Fruit fly (Drosophila melanogaster) whole organism, adult: Measurements from ENCODE around the gene Max.
A peak's percentile ranks its signal among the peaks of the same experiment; 100 is the strongest.

Experiments used
- CG11617 ChIP-seq: fragments of 200-800 bp; sonication (Bioruptor generic); optimal IDR thresholded peaks from 2 replicates; lab custom pipeline; 2017; ENCODE audit warnings: mild to moderate bottlenecking, missing biosample characterization, missing genetic modification reagents, missing genetic modification characterization
- CG12768 ChIP-seq: fragments of 200-800 bp; sonication (Bioruptor generic); optimal IDR thresholded peaks from 2 replicates; lab custom pipeline; 2017; ENCODE audit warnings: missing biosample characterization, missing genetic modification characterization, mild to moderate bottlenecking, moderate library complexity, missing genetic modification reagents
- CG14711 ChIP-seq: fragments of 200-800 bp; sonication (Bioruptor generic); optimal IDR thresholded peaks from 2 replicates; lab custom pipeline; 2018; ENCODE audit warnings: missing biosample characterization, mild to moderate bottlenecking, missing genetic modification characterization, moderate library complexity
- CG1620 ChIP-seq: fragments of 200-800 bp; sonication (Bioruptor generic); optimal IDR thresholded peaks from 2 replicates; lab custom pipeline; 2016; ENCODE audit warnings: missing biosample characterization, missing genetic modification characterization
- CG33017 ChIP-seq: fragments of 200-800 bp; sonication (Bioruptor generic); optimal IDR thresholded peaks from 2 replicates; lab custom pipeline; 2018; ENCODE audit warnings: missing biosample characterization, mild to moderate bottlenecking, missing genetic modification characterization, moderate library complexity
- CG5204 ChIP-seq: fragments of 200-800 bp; sonication (Bioruptor generic); optimal IDR thresholded peaks from 2 replicates; lab custom pipeline; 2016; ENCODE audit warnings: missing biosample characterization, missing genetic modification characterization
- CG7045 ChIP-seq: fragments of 200-800 bp; sonication (Bioruptor generic); optimal IDR thresholded peaks from 2 replicates; lab custom pipeline; 2017; ENCODE audit warnings: missing biosample characterization, mild to moderate bottlenecking, missing genetic modification characterization
- CG7101 ChIP-seq: fragments of 200-800 bp; sonication (Bioruptor generic); optimal IDR thresholded peaks from 2 replicates; lab custom pipeline; 2018; ENCODE audit warnings: missing biosample characterization, mild to moderate bottlenecking, missing genetic modification characterization, moderate library complexity
- Crg-1 ChIP-seq: fragments of 200-800 bp; sonication (Bioruptor generic); optimal IDR thresholded peaks from 2 replicates; lab custom pipeline; 2016; ENCODE audit warnings: missing biosample characterization, missing genetic modification characterization
- Mnt ChIP-seq: fragments of 200-800 bp; sonication (Bioruptor generic); optimal IDR thresholded peaks from 2 replicates; lab custom pipeline; 2016; ENCODE audit warnings: missing biosample characterization, mild to moderate bottlenecking, missing genetic modification characterization
- bab1 ChIP-seq: fragments of 200-800 bp; sonication (Bioruptor generic); optimal IDR thresholded peaks from 3 replicates; lab custom pipeline; 2019; ENCODE audit warnings: missing biosample characterization, mild to moderate bottlenecking, missing genetic modification characterization, moderate library complexity
- cic ChIP-seq: fragments of 200-800 bp; sonication (Bioruptor generic); optimal IDR thresholded peaks from 2 replicates; lab custom pipeline; 2017; ENCODE audit warnings: missing biosample characterization, mild to moderate bottlenecking, missing genetic modification characterization, moderate library complexity
- cnc ChIP-seq, 2 experiments: fragments of >200 bp; optimal IDR thresholded peaks; 2 replicates each; lab custom pipeline; 2017
- kay ChIP-seq: fragments of 200-800 bp; sonication (Bioruptor generic); peaks from one replicate; lab custom pipeline; 2016; ENCODE audit warnings: missing biosample characterization, missing genetic modification characterization, borderline replicate concordance
- ovo ChIP-seq: fragments of 200-800 bp; sonication (Bioruptor generic); optimal IDR thresholded peaks from 2 replicates; lab custom pipeline; 2016; ENCODE audit warnings: missing biosample characterization, missing genetic modification characterization
- pad ChIP-seq: fragments of 200-800 bp; sonication (Bioruptor generic); optimal IDR thresholded peaks from 3 replicates; lab custom pipeline; 2017; ENCODE audit warnings: missing biosample characterization, missing genetic modification characterization, mild to moderate bottlenecking, moderate library complexity, missing genetic modification reagents
- tj ChIP-seq: fragments of 200-800 bp; sonication (Bioruptor generic); optimal IDR thresholded peaks from 3 replicates; lab custom pipeline; 2017; ENCODE audit warnings: missing biosample characterization, mild to moderate bottlenecking, missing genetic modification characterization, moderate library complexity
- toe ChIP-seq: fragments of 200-800 bp; sonication (Bioruptor generic); optimal IDR thresholded peaks from 2 replicates; lab custom pipeline; 2016; ENCODE audit warnings: missing biosample characterization, missing genetic modification characterization

The Max gene

dm6 chr3L:19236554-19236953 is 27.4 kb downstream of the Max start:
- no peak for TF ChIP-seq cic
- TF ChIP-seq Crg-1, result no peak
- TF ChIP-seq CG5204 (GFP tag; lab: Kevin White, UChicago), result no peak
- TF ChIP-seq tj (GFP tag; lab: Kevin White, UChicago), result no peak

dm6 chr3L:19236060-19236459 is 27.9 kb downstream of the Max start, which contains the start of gene CG33647:
Gene CG33647 (plus strand): TSS chr3L:19236360.
- TF ChIP-seq Mnt (GFP tag; lab: Kevin White, UChicago) (no peak), bab1 (no peak), kay (GFP tag; lab: Kevin White, UChicago) (no peak), CG5204 (GFP tag; lab: Kevin White, UChicago) (no peak), CG1620 (GFP tag; lab: Kevin White, UChicago) (no peak), pad (no peak), cnc (optimal IDR thresholded peaks at IDR 0.05; lab: Kevin White, UChicago) (no peak), ovo (GFP tag; lab: Kevin White, UChicago) (no peak)

dm6 chr3L:19234922-19235702 is 28.9 kb downstream of the Max start, which contains the start of gene fz2:
Gene fz2 (minus strand): TSS chr3L:19235373.
- TF ChIP-seq tj (GFP tag; lab: Kevin White, UChicago) (peak; percentile 11), kay (GFP tag; lab: Kevin White, UChicago) (peak; percentile 91), cic (peak; percentile 13), cnc (optimal IDR thresholded peaks at IDR 0.05; lab: Kevin White, UChicago) (no peak), CG14711 (tag; lab: Kevin White, UChicago) (no peak), bab1 (peak; percentile 21)

dm6 chr3L:19233798-19234781 is 29.9 kb downstream of the Max start:
- TF ChIP-seq CG12768 (GFP tag; lab: Kevin White, UChicago) (no peak), CG1620 (GFP tag; lab: Kevin White, UChicago) (no peak), bab1 (no peak), tj (GFP tag; lab: Kevin White, UChicago) (no peak)

dm6 chr3L:19231608-19232007 is 32.4 kb downstream of the Max start:
- TF ChIP-seq CG33017 (tag; lab: Kevin White, UChicago) (no peak), CG12768 (GFP tag; lab: Kevin White, UChicago) (no peak), CG14711 (tag; lab: Kevin White, UChicago) (no peak), cnc (optimal IDR thresholded peaks at IDR 0.05; lab: Kevin White, UChicago) (no peak), CG7101 (no peak), CG5204 (GFP tag; lab: Kevin White, UChicago) (no peak), CG11617 (GFP tag; lab: Kevin White, UChicago) (no peak), ovo (GFP tag; lab: Kevin White, UChicago) (no peak), CG7045 (GFP tag; lab: Kevin White, UChicago) (no peak), kay (GFP tag; lab: Kevin White, UChicago) (no peak), bab1 (no peak), toe (GFP tag; lab: Kevin White, UChicago) (no peak)

dm6 chr3L:19230801-19231547 is 33.0 kb downstream of the Max start:
- TF ChIP-seq CG12768 (GFP tag; lab: Kevin White, UChicago), result no peak
- TF ChIP-seq pad, result peak; percentile 21

dm6 chr3L:19229491-19229890 is 34.5 kb downstream of the Max start:
- TF ChIP-seq Crg-1, result no peak
- no peak for TF ChIP-seq bab1
- no peak for TF ChIP-seq cnc (optimal IDR thresholded peaks at IDR 0.05; lab: Kevin White, UChicago)
- TF ChIP-seq CG7045 (GFP tag; lab: Kevin White, UChicago), result no peak
